Worm (Caenorhabditis elegans): ENCODE data around the gene nhr-45.

DNA sequence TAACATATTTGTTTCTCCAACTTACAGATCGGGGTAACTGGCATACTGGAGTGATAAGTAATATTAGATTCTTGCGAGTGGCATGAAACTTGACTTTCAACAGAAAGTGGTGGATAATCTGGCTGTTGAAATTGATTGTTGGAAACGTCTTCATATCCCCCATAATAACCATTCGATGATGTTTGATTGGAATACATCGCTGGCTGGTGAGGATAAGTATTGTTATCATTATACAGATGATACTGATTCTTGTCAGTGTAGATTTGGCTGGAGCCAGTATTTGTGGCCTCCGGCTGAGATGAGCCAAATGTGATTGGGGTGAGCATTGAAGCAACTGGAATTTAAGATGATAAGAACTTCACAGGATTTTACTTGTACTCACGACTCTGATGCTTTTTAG is 45.1 kb downstream of the nhr-45 start:
- TF ChIP-seq med-1 (GFP tag; optimal IDR thresholded peaks at IDR 0.05; ENCODE audit: insufficient read depth): no peak
- TF ChIP-seq klf-2 (GFP tag; conservative IDR thresholded peaks at IDR 0.05): no peak
